Worm (Caenorhabditis elegans) whole organism, mixed stage, embryonic: Measurements from ENCODE around the gene R03H10.2.
"Not testable (repeated sequence)": the region's sequence is repeated elsewhere in the genome, so short reads cannot be mapped to it uniquely, and the experiment has no call there.

ENCODE experiments used
- M03D4.4 ChIP-seq: sonication (generic microtip); optimal IDR thresholded peaks from 2 replicates; lab custom pipeline; 2017; ENCODE audit warnings: mild to moderate bottlenecking, missing genetic modification characterization, missing compliant biosample characterization
- bed-3 ChIP-seq: fragments of 200-800 bp; sonication (Bioruptor generic); optimal IDR thresholded peaks from 3 replicates; lab custom pipeline; 2018; ENCODE audit warnings: mild to moderate bottlenecking, missing genetic modification characterization, moderate library complexity, missing compliant biosample characterization
- blmp-1 ChIP-seq: fragments of 150-350 bp; optimal IDR thresholded peaks from 2 replicates; lab custom pipeline; 2014; ENCODE audit warnings: missing biosample characterization, missing genetic modification characterization
- ceh-43 ChIP-seq: fragments of 200-800 bp; sonication (Bioruptor generic); optimal IDR thresholded peaks from 2 replicates; lab custom pipeline; 2018; ENCODE audit warnings: mild to moderate bottlenecking, missing genetic modification characterization, moderate library complexity, missing compliant biosample characterization
- ceh-83 ChIP-seq: fragments of 200-800 bp; sonication (Bioruptor generic); optimal IDR thresholded peaks from 2 replicates; lab custom pipeline; 2018; ENCODE audit warnings: mild to moderate bottlenecking, missing genetic modification characterization, missing compliant biosample characterization
- cnd-1 ChIP-seq: fragments of 200-800 bp; sonication (Bioruptor generic); optimal IDR thresholded peaks from 2 replicates; lab custom pipeline; 2018; ENCODE audit warnings: mild to moderate bottlenecking, missing genetic modification characterization, missing compliant biosample characterization
- elt-1 ChIP-seq: sonication (generic microtip); optimal IDR thresholded peaks from 2 replicates; lab custom pipeline; 2017; ENCODE audit warnings: missing genetic modification characterization, mild to moderate bottlenecking, missing compliant biosample characterization, antibody characterized with exemption, moderate library complexity, borderline replicate concordance; ENCODE audit not compliant: insufficient read depth
- flh-1 ChIP-seq: fragments of 200-800 bp; sonication (Bioruptor generic); optimal IDR thresholded peaks from 2 replicates; lab custom pipeline; 2018; ENCODE audit warnings: mild to moderate bottlenecking, missing genetic modification characterization, moderate library complexity, missing compliant biosample characterization
- ham-2 ChIP-seq: fragments of 200-800 bp; sonication (Bioruptor generic); optimal IDR thresholded peaks from 2 replicates; lab custom pipeline; 2018; ENCODE audit warnings: mild to moderate bottlenecking, missing genetic modification characterization, missing compliant biosample characterization
- hlh-1 ChIP-seq: fragments of 150-350 bp; optimal IDR thresholded peaks from 2 replicates; lab custom pipeline; 2014; ENCODE audit warnings: missing biosample characterization, missing genetic modification reagents, missing genetic modification characterization
- lin-13 ChIP-seq: fragments of 150-350 bp; optimal IDR thresholded peaks from 2 replicates; lab custom pipeline; 2014; ENCODE audit warnings: missing biosample characterization, missing genetic modification characterization
- lin-32 ChIP-seq: fragments of 200-800 bp; sonication (Bioruptor generic); optimal IDR thresholded peaks from 2 replicates; lab custom pipeline; 2018; ENCODE audit warnings: mild to moderate bottlenecking, missing genetic modification characterization, missing compliant biosample characterization
- lsy-2 ChIP-seq: fragments of 150-350 bp; optimal IDR thresholded peaks from 2 replicates; lab custom pipeline; 2014; ENCODE audit warnings: missing biosample characterization, missing genetic modification characterization
- mab-5 ChIP-seq: fragments of 150-350 bp; optimal IDR thresholded peaks from 2 replicates; lab custom pipeline; 2014; ENCODE audit warnings: missing biosample characterization, missing genetic modification characterization
- nhr-12 ChIP-seq: fragments of 150-350 bp; optimal IDR thresholded peaks from 2 replicates; lab custom pipeline; 2014; ENCODE audit warnings: missing biosample characterization, missing genetic modification characterization
- nhr-2 ChIP-seq: fragments of 150-350 bp; optimal IDR thresholded peaks from 2 replicates; lab custom pipeline; 2014; ENCODE audit warnings: missing biosample characterization, missing genetic modification characterization
- nhr-28 ChIP-seq: fragments of 150-350 bp; optimal IDR thresholded peaks from 2 replicates; lab custom pipeline; 2014; ENCODE audit warnings: missing biosample characterization, missing genetic modification characterization
- nhr-76 ChIP-seq: sonication (generic microtip); optimal IDR thresholded peaks from 2 replicates; lab custom pipeline; 2017; ENCODE audit warnings: missing biosample characterization, missing genetic modification characterization
- pha-4 ChIP-seq: fragments of 150-350 bp; optimal IDR thresholded peaks from 2 replicates; lab custom pipeline; 2018; ENCODE audit warnings: missing biosample characterization, missing genetic modification reagents, missing genetic modification characterization
- sem-2 ChIP-seq: fragments of 200-800 bp; sonication (Bioruptor generic); optimal IDR thresholded peaks from 2 replicates; lab custom pipeline; 2018; ENCODE audit warnings: mild to moderate bottlenecking, missing genetic modification characterization, missing compliant biosample characterization
- snpc-4 ChIP-seq: fragments of 150-350 bp; optimal IDR thresholded peaks from 2 replicates; lab custom pipeline; 2014; ENCODE audit warnings: missing biosample characterization, missing genetic modification characterization
- sptf-1 ChIP-seq: sonication (generic microtip); optimal IDR thresholded peaks from 2 replicates; lab custom pipeline; 2017; ENCODE audit warnings: mild to moderate bottlenecking, missing genetic modification characterization, moderate library complexity, missing compliant biosample characterization
- tbx-8 ChIP-seq: fragments of 200-800 bp; sonication (Bioruptor generic); optimal IDR thresholded peaks from 2 replicates; lab custom pipeline; 2018; ENCODE audit warnings: mild to moderate bottlenecking, missing genetic modification characterization, moderate library complexity, missing compliant biosample characterization
- unc-120 ChIP-seq: sonication (generic microtip); optimal IDR thresholded peaks from 2 replicates; lab custom pipeline; 2017; ENCODE audit warnings: missing genetic modification characterization, missing compliant biosample characterization; ENCODE audit not compliant: poor library complexity, severe bottlenecking
- zip-8 ChIP-seq: fragments of 150-350 bp; optimal IDR thresholded peaks from 2 replicates; lab custom pipeline; 2014; ENCODE audit warnings: missing biosample characterization, missing genetic modification characterization

R03H10.2 gene

DNA sequence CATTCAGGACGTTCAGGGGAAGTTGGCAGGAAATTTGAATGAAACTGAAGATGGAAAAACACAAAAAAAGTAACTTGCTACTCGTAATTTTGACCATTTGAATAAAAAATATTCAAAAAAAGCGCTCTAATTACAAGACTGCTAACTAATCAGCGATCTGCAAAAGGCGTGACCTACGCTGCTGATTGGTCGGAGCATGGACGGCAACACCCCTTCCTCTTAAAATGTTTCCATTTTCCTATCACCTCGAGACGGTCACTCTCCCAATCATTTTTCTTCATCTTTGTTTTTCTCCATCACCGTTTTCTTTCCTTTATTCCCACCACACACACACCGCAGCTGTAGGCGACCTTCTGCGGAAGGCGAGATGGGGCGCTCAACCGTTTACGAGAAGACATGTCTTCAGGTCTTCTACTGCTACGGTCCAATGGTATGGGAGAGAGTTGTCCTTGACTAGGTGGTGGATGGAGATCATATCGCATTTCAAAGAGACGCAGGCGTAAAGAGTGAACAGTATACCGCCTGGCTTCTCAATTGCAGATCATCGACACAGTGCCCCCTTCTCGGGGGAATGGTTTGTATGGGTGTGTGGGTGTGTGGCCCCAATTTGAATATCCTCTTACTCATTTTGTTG, 4.0 kb upstream of the R03H10.2 start:
- TF ChIP-seq nhr-12 (tag; lab: Kevin White, UChicago) (no peak), pha-4 (tag; lab: Kevin White, UChicago) (no peak), mab-5 (no peak), unc-120 (tag; lab: Kevin White, UChicago) (no peak), elt-1 (tag; lab: Kevin White, UChicago) (peak; percentile 69)

DNA sequence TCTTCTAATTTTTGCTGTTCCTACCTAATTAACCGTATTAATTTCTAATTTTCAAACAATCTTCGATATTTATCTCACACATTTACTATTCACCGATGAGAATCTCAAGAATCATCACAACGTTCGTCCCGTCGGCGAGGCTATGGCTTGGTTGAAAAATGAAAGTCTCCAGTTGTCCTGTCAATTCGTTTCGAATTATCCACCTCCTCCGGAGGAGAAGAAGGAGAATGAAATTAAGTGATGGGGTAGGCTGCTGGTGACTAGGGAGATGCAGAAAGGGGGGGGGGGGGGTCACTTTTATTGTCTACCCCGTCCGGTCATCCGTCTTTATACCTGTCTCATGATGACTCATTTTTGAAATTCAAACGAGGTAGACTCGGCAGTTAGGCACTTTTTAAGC, 2.7 kb upstream of the R03H10.2 start:
- TF ChIP-seq ceh-83 (GFP tag; lab: Kevin White, UChicago), result peak; percentile 54
- TF ChIP-seq cnd-1 (tag; lab: Kevin White, UChicago), result no peak

ce11 chrII:4157817-4158216, 2.2 kb downstream of the R03H10.2 start:
- no peak for TF ChIP-seq cnd-1 (tag; lab: Kevin White, UChicago)
- TF ChIP-seq flh-1 (GFP tag; lab: Kevin White, UChicago), result no peak
- no peak for TF ChIP-seq nhr-2 (tag; lab: Kevin White, UChicago)
- no peak for TF ChIP-seq nhr-76 (tag; lab: Kevin White, UChicago)
- TF ChIP-seq unc-120 (tag; lab: Kevin White, UChicago), result no peak
- no peak for TF ChIP-seq hlh-1
- TF ChIP-seq bed-3, result no peak
- TF ChIP-seq M03D4.4 (tag; lab: Kevin White, UChicago), result no peak
- TF ChIP-seq ceh-43 (GFP tag; lab: Kevin White, UChicago), result no peak
- no peak for TF ChIP-seq tbx-8 (GFP tag; lab: Kevin White, UChicago)
- TF ChIP-seq ceh-83 (GFP tag; lab: Kevin White, UChicago), result no peak
- no peak for TF ChIP-seq snpc-4
- TF ChIP-seq mab-5, result no peak
- no peak for TF ChIP-seq blmp-1 (tag; lab: Kevin White, UChicago)
- no peak for TF ChIP-seq sptf-1 (tag; lab: Kevin White, UChicago)
- TF ChIP-seq pha-4 (tag; lab: Kevin White, UChicago), result no peak
- no peak for TF ChIP-seq ham-2 (GFP tag; lab: Kevin White, UChicago)
- no peak for TF ChIP-seq lin-13 (tag; lab: Kevin White, UChicago)

DNA sequence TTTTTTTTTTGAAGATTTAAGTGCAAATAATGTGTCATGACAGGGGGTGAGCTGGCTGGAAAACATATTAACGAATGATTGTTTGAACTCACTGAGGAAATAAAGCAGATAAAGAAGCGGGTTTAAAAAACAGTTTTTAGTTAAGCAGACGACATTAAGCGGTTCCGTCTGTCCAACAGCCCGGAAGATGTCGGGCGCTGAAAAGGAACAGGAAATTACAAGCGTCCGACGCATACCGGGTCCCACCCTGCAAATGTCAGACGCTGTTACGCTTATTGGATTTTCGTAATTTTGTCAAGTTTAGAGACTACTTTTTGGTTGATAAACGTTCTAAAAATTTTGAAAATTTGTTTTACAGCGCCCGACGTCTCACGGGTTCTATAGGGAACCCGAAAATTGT, 4.0 kb downstream of the R03H10.2 start:
- TF ChIP-seq nhr-76 (tag; lab: Kevin White, UChicago), result no peak
- no peak for TF ChIP-seq lin-32
- no peak for TF ChIP-seq lsy-2 (tag; lab: Kevin White, UChicago)
- no peak for TF ChIP-seq zip-8
- no peak for TF ChIP-seq pha-4 (tag; lab: Kevin White, UChicago)
- TF ChIP-seq snpc-4, result no peak
- no peak for TF ChIP-seq sptf-1 (tag; lab: Kevin White, UChicago)
- TF ChIP-seq nhr-28, result no peak
- no peak for TF ChIP-seq mab-5

DNA sequence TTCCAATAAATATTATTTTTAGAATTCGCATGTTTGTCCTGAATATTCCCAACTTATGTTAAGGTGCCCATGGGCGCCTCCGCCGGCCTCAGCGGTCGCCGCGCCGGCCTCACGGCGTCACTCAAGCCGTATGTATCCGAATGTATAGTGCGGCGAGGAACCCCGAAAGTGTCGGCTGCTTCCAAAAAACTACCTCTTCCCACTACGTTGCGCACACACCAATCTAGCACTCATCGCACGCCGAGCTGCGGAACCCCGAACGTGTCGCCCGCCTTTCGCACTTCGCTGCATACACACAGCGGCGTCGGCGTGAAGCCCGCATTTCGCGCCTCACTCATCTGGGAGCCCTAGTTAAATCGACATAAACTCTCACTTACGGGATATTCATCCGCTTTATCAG, 12.3 kb downstream of the R03H10.2 start:
- TF ChIP-seq nhr-28 (no peak), zip-8 (no peak), bed-3 (no peak), lin-32 (no peak), sptf-1 (tag; lab: Kevin White, UChicago) (no peak), M03D4.4 (tag; lab: Kevin White, UChicago) (no peak)

DNA sequence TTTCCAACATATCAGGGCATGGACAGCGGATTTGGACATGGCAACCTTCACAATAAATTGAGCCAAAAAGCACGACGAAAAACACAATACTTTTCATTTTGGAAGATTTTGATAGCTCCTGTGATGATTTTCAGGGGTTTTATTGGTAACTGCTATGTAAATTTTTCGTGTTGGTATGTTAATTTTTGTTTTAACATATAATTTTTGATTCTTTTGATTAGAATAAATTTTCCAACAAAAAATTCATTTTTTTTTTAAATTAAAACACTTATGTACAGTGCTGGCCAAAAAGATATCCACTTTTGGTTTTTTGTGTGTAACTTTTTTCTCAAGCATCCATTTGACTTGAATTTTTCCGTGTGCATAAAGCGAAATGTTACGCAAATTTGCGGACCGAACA, 12.8 kb downstream of the R03H10.2 start, which contains the start of gene R03H10.4:
R03H10.4 (minus strand) TSS at position 101 of the 400 bp plus-strand sequence.
- not testable (repeated sequence) for TF ChIP-seq cnd-1 (tag; lab: Kevin White, UChicago); hlh-1; unc-120 (tag; lab: Kevin White, UChicago)

DNA sequence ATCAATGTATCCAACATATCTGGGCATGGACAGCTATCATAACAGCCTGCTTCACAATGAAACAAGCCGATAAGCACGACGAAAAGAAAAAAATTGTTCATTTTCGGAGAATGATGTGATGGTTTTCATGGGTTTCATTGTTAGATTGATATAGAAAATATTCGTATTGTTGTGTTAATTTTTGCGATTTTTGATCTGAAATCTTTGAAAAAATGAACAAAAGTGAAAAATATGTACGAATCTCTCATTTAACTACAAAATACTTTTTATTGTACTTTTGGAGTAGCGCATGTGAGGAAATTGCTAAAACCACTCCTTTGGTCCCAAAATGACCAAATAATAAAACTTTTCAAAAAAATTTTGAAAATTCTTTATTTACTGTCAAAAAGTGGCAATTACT, 14.9 kb downstream of the R03H10.2 start, which contains the start of gene R03H10.5:
R03H10.5 (minus strand) TSS at position 101 of the 400 bp plus-strand sequence.
- no peak for TF ChIP-seq unc-120 (tag; lab: Kevin White, UChicago)
- TF ChIP-seq lin-32, result no peak
- TF ChIP-seq cnd-1 (tag; lab: Kevin White, UChicago), result no peak
- TF ChIP-seq sem-2, result no peak
- TF ChIP-seq nhr-76 (tag; lab: Kevin White, UChicago), result no peak
- TF ChIP-seq ham-2 (GFP tag; lab: Kevin White, UChicago), result no peak
- no peak for TF ChIP-seq pha-4 (tag; lab: Kevin White, UChicago)
